Worm (Caenorhabditis elegans) whole organism, L2 larva: Measurements from ENCODE around the gene lin-33.

ENCODE experiments used
- C34F6.9 ChIP-seq: fragments of 150-350 bp; optimal IDR thresholded peaks from 2 replicates; lab custom pipeline; 2014; ENCODE audit warnings: missing biosample characterization, missing genetic modification characterization
- R02D3.7 ChIP-seq: fragments of 150-350 bp; optimal IDR thresholded peaks from 2 replicates; lab custom pipeline; 2014; ENCODE audit warnings: missing biosample characterization, missing genetic modification characterization
- Y55F3AM.14 ChIP-seq: fragments of 200-800 bp; sonication (Bioruptor generic); optimal IDR thresholded peaks from 2 replicates; lab custom pipeline; 2018; ENCODE audit warnings: mild to moderate bottlenecking, missing genetic modification characterization, missing compliant biosample characterization
- ZK546.5 ChIP-seq: sonication (generic microtip); optimal IDR thresholded peaks from 2 replicates; lab custom pipeline; 2017; ENCODE audit warnings: missing biosample characterization, missing genetic modification characterization
- alr-1 ChIP-seq: fragments of 150-350 bp; optimal IDR thresholded peaks from 2 replicates; lab custom pipeline; 2014; ENCODE audit warnings: missing biosample characterization, missing genetic modification characterization
- aly-2 ChIP-seq: fragments of 150-350 bp; optimal IDR thresholded peaks from 2 replicates; lab custom pipeline; 2014; ENCODE audit warnings: missing biosample characterization, missing genetic modification characterization
- blmp-1 ChIP-seq: sonication (generic microtip); optimal IDR thresholded peaks from 2 replicates; lab custom pipeline; 2017; ENCODE audit warnings: missing genetic modification characterization, mild to moderate bottlenecking, missing compliant biosample characterization, antibody characterized with exemption, moderate library complexity; ENCODE audit not compliant: insufficient read depth
- ceh-16 ChIP-seq: fragments of 150-350 bp; optimal IDR thresholded peaks from 2 replicates; lab custom pipeline; 2014; ENCODE audit warnings: missing biosample characterization, missing genetic modification characterization
- ceh-82 ChIP-seq: fragments of 150-350 bp; optimal IDR thresholded peaks from 2 replicates; lab custom pipeline; 2014; ENCODE audit warnings: missing biosample characterization, missing genetic modification characterization
- crh-2 ChIP-seq: sonication (generic microtip); optimal IDR thresholded peaks from 2 replicates; lab custom pipeline; 2017; ENCODE audit warnings: missing biosample characterization, missing genetic modification characterization
- dmd-4 ChIP-seq: sonication (generic microtip); optimal IDR thresholded peaks from 2 replicates; lab custom pipeline; 2017; ENCODE audit warnings: missing biosample characterization, missing genetic modification characterization
- elt-1 ChIP-seq: fragments of 150-350 bp; optimal IDR thresholded peaks from 2 replicates; lab custom pipeline; 2014; ENCODE audit warnings: missing biosample characterization, missing genetic modification characterization
- fos-1 ChIP-seq: fragments of 150-350 bp; optimal IDR thresholded peaks from 2 replicates; lab custom pipeline; 2014; ENCODE audit warnings: missing biosample characterization, missing genetic modification characterization
- gmeb-1 ChIP-seq: fragments of 150-350 bp; optimal IDR thresholded peaks from 2 replicates; lab custom pipeline; 2014; ENCODE audit warnings: missing biosample characterization, missing genetic modification characterization
- lin-11 ChIP-seq: fragments of 150-350 bp; sonication (generic microtip); optimal IDR thresholded peaks from 2 replicates; lab custom pipeline; 2014; ENCODE audit warnings: missing biosample characterization, missing genetic modification characterization, inconsistent platforms, mixed read lengths
- lin-39 ChIP-seq: fragments of 150-350 bp; optimal IDR thresholded peaks from 2 replicates; lab custom pipeline; 2014; ENCODE audit warnings: missing biosample characterization, missing genetic modification reagents, missing genetic modification characterization
- lsy-2 ChIP-seq, 2 experiments: fragments of 150-350 bp in 1 of 2; sonication (generic microtip) in 1 of 2; optimal IDR thresholded peaks; 2 replicates each; lab custom pipeline; 2014 to 2017; ENCODE audit warnings: missing biosample characterization in 2 of 2, missing genetic modification characterization in 2 of 2
- mab-5 ChIP-seq: fragments of 150-350 bp; optimal IDR thresholded peaks from 2 replicates; lab custom pipeline; 2014; ENCODE audit warnings: missing biosample characterization, missing genetic modification characterization
- mdl-1 ChIP-seq, 2 experiments: fragments of 150-350 bp in 1 of 2; sonication (generic microtip) in 1 of 2; optimal IDR thresholded peaks; 2 replicates each; lab custom pipeline; 2017; ENCODE audit warnings: missing biosample characterization in 2 of 2, missing genetic modification characterization in 2 of 2
- nhr-10 ChIP-seq: sonication (generic microtip); optimal IDR thresholded peaks from 2 replicates; lab custom pipeline; 2017; ENCODE audit warnings: missing biosample characterization, missing genetic modification characterization
- nhr-11 ChIP-seq: fragments of 150-350 bp; optimal IDR thresholded peaks from 2 replicates; lab custom pipeline; 2014; ENCODE audit warnings: missing biosample characterization, missing genetic modification characterization
- nhr-129 ChIP-seq: fragments of 150-350 bp; optimal IDR thresholded peaks from 2 replicates; lab custom pipeline; 2014; ENCODE audit warnings: missing biosample characterization, missing genetic modification characterization
- nhr-21 ChIP-seq: fragments of 150-350 bp; optimal IDR thresholded peaks from 2 replicates; lab custom pipeline; 2014; ENCODE audit warnings: missing biosample characterization, missing genetic modification characterization
- nhr-25 ChIP-seq: fragments of 150-350 bp; sonication (generic microtip); optimal IDR thresholded peaks from 3 replicates; lab custom pipeline; 2014; ENCODE audit warnings: missing biosample characterization, missing genetic modification characterization
- nhr-77 ChIP-seq: fragments of 150-350 bp; optimal IDR thresholded peaks from 2 replicates; lab custom pipeline; 2014; ENCODE audit warnings: missing biosample characterization, missing genetic modification characterization
- peb-1 ChIP-seq: fragments of 150-350 bp; optimal IDR thresholded peaks from 2 replicates; lab custom pipeline; 2014; ENCODE audit warnings: missing biosample characterization, missing genetic modification characterization
- sem-4 ChIP-seq: fragments of 150-350 bp; optimal IDR thresholded peaks from 2 replicates; lab custom pipeline; 2014; ENCODE audit warnings: missing biosample characterization, missing genetic modification reagents, missing genetic modification characterization
- sma-3 ChIP-seq: sonication (generic microtip); optimal IDR thresholded peaks from 2 replicates; lab custom pipeline; 2016; ENCODE audit warnings: missing genetic modification reagents, missing genetic modification characterization, missing compliant biosample characterization
- sma-9 ChIP-seq, 2 experiments: fragments of 150-350 bp in 1 of 2; sonication (generic microtip) in 1 of 2; optimal IDR thresholded peaks; 2 replicates each; lab custom pipeline; 2014 to 2016; ENCODE audit warnings: missing genetic modification characterization in 2 of 2, mild to moderate bottlenecking in 1 of 2, missing biosample characterization in 1 of 2, missing compliant biosample characterization in 1 of 2, missing genetic modification reagents in 1 of 2, moderate library complexity in 1 of 2
- snpc-4 ChIP-seq: fragments of 150-350 bp; optimal IDR thresholded peaks from 2 replicates; lab custom pipeline; 2014; ENCODE audit warnings: missing biosample characterization, missing genetic modification characterization
- unc-55 ChIP-seq: fragments of 150-350 bp; sonication (generic microtip); optimal IDR thresholded peaks from 3 replicates; lab custom pipeline; 2014; ENCODE audit warnings: missing biosample characterization, missing genetic modification reagents, missing genetic modification characterization
- unc-62 ChIP-seq: fragments of 150-350 bp; optimal IDR thresholded peaks from 2 replicates; lab custom pipeline; 2014; ENCODE audit warnings: missing biosample characterization, missing genetic modification reagents, missing genetic modification characterization
- zag-1 ChIP-seq: fragments of 150-350 bp; optimal IDR thresholded peaks from 2 replicates; lab custom pipeline; 2014; ENCODE audit warnings: missing biosample characterization, missing genetic modification characterization
- ztf-11 ChIP-seq: sonication (generic microtip); optimal IDR thresholded peaks from 2 replicates; lab custom pipeline; 2017; ENCODE audit warnings: missing biosample characterization, missing genetic modification characterization
- ztf-4 ChIP-seq: fragments of 150-350 bp; optimal IDR thresholded peaks from 2 replicates; lab custom pipeline; 2014; ENCODE audit warnings: missing biosample characterization, missing genetic modification characterization

lin-33 gene

ce11 chrIV:5923112-5923511 is 7.3 kb upstream of the lin-33 start:
- TF ChIP-seq ceh-16 (tag; lab: Kevin White, UChicago) (peak; percentile 62), R02D3.7 (no peak)
- TF ChIP-seq, all 48 proteins: peak for 1

- no peak for TF ChIP-seq alr-1 (tag; lab: Kevin White, UChicago)
- peak; percentile 10 for TF ChIP-seq blmp-1 (tag; lab: Kevin White, UChicago)
- TF ChIP-seq nhr-11 (tag; lab: Kevin White, UChicago) = no peak
- no peak for TF ChIP-seq snpc-4 (tag; lab: Kevin White, UChicago)
- TF ChIP-seq crh-2 (tag; lab: Kevin White, UChicago) = no peak
- peak; percentile 36 for TF ChIP-seq sma-3 (GFP tag; lab: Kevin White, UChicago)
- TF ChIP-seq ZK546.5 (tag; lab: Kevin White, UChicago) = no peak
- TF ChIP-seq ztf-11 = no peak
- no peak for TF ChIP-seq unc-62
- TF ChIP-seq fos-1 (tag; lab: Kevin White, UChicago) = peak; percentile 59
- no peak for TF ChIP-seq nhr-10 (tag; lab: Kevin White, UChicago)
- TF ChIP-seq mdl-1 (tag; optimal IDR thresholded peaks at IDR 0.05; lab: Kevin White, UChicago) = no peak
- TF ChIP-seq ceh-82 (tag; lab: Kevin White, UChicago) = no peak
- TF ChIP-seq lin-39 = no peak
- no peak for TF ChIP-seq lsy-2 (tag; optimal IDR thresholded peaks at IDR 0.05; lab: Kevin White, UChicago)
- no peak for TF ChIP-seq zag-1
- no peak for TF ChIP-seq nhr-77 (tag; lab: Kevin White, UChicago)
- TF ChIP-seq unc-55 (GFP tag; lab: Kevin White, UChicago) = no peak
- TF ChIP-seq sem-4 (tag; lab: Kevin White, UChicago) = no peak
- TF ChIP-seq elt-1 (tag; lab: Kevin White, UChicago) = no peak
- no peak for TF ChIP-seq C34F6.9 (tag; lab: Kevin White, UChicago)
- no peak for TF ChIP-seq dmd-4
- no peak for TF ChIP-seq Y55F3AM.14 (GFP tag; lab: Kevin White, UChicago)
- no peak for TF ChIP-seq nhr-21
Observed at ce11 chrIV:5924241-5924640, 6.2 kb upstream of the lin-33 start.

ce11 chrIV:5926643-5927042 is 3.8 kb upstream of the lin-33 start:
- TF ChIP-seq lsy-2 (tag; optimal IDR thresholded peaks at IDR 0.05; lab: Kevin White, UChicago) (no peak), peb-1 (tag; lab: Kevin White, UChicago) (no peak), sma-3 (GFP tag; lab: Kevin White, UChicago) (peak; percentile 47), alr-1 (tag; lab: Kevin White, UChicago) (no peak), elt-1 (tag; lab: Kevin White, UChicago) (no peak), blmp-1 (tag; lab: Kevin White, UChicago) (peak; percentile 77), crh-2 (tag; lab: Kevin White, UChicago) (peak; percentile 14), mdl-1 (tag; optimal IDR thresholded peaks at IDR 0.05; lab: Kevin White, UChicago) (no peak), gmeb-1 (tag; lab: Kevin White, UChicago) (peak; percentile 2), ceh-16 (tag; lab: Kevin White, UChicago) (peak; percentile 45), nhr-25 (tag; lab: Kevin White, UChicago) (peak; percentile 80), sma-9 (GFP tag; optimal IDR thresholded peaks at IDR 0.05; lab: Kevin White, UChicago) (peak; percentile 45), sma-9 (tag; optimal IDR thresholded peaks at IDR 0.05; lab: Kevin White, UChicago) (no peak), nhr-129 (tag; lab: Kevin White, UChicago) (peak; percentile 19), ztf-4 (tag; lab: Kevin White, UChicago) (no peak), mab-5 (tag; lab: Kevin White, UChicago) (no peak), C34F6.9 (tag; lab: Kevin White, UChicago) (peak; percentile 38)

- TF ChIP-seq lin-11 (tag; lab: Kevin White, UChicago) (no peak), sem-4 (tag; lab: Kevin White, UChicago) (peak; percentile 12)
Observed at ce11 chrIV:5927805-5928204, 2.6 kb upstream of the lin-33 start.

- TF ChIP-seq aly-2 = no peak
- no peak for TF ChIP-seq gmeb-1 (tag; lab: Kevin White, UChicago)
- no peak for TF ChIP-seq peb-1 (tag; lab: Kevin White, UChicago)
Observed at ce11 chrIV:5928957-5929356, 1.5 kb upstream of the lin-33 start.
